Fruit fly (Drosophila melanogaster) whole organism, embryonic: Measurements from ENCODE around the gene Dbp73D.

ENCODE experiments used
- Asciz ChIP-seq: fragments of 200-800 bp; sonication (Bioruptor generic); optimal IDR thresholded peaks from 2 replicates; lab custom pipeline; 2017; ENCODE audit warnings: missing biosample characterization, mild to moderate bottlenecking, missing genetic modification characterization, missing genetic modification reagents
- CG11398 ChIP-seq: fragments of 200-800 bp; sonication (Bioruptor generic); optimal IDR thresholded peaks from 2 replicates; lab custom pipeline; 2016; ENCODE audit warnings: missing biosample characterization, missing genetic modification characterization
- CG11695 ChIP-seq: fragments of 200-800 bp; sonication (Bioruptor generic); IDR thresholded peaks from 3 replicates; pipeline ENCODE4 v1.3.6; 2022; ENCODE audit warnings: missing biosample characterization, missing genetic modification characterization
- CG14014 ChIP-seq: fragments of 200-800 bp; sonication (Bioruptor generic); IDR thresholded peaks from 2 replicates; pipeline ENCODE4 v1.3.6; 2022; ENCODE audit warnings: missing biosample characterization, missing genetic modification characterization
- CG15073 ChIP-seq: fragments of 200-800 bp; sonication (Bioruptor generic); optimal IDR thresholded peaks from 2 replicates; lab custom pipeline; 2016; ENCODE audit warnings: missing biosample characterization, missing genetic modification characterization
- CG1647 ChIP-seq: fragments of 200-800 bp; sonication (Bioruptor generic); optimal IDR thresholded peaks from 3 replicates; lab custom pipeline; 2016; ENCODE audit warnings: missing biosample characterization, missing genetic modification characterization
- CG16779 ChIP-seq: fragments of 200-800 bp; sonication (Bioruptor generic); IDR thresholded peaks from 2 replicates; pipeline ENCODE4 v1.3.6; 2022; ENCODE audit warnings: missing biosample characterization, missing genetic modification characterization
- CG16815 ChIP-seq: fragments of 200-800 bp; sonication (Bioruptor generic); optimal IDR thresholded peaks from 3 replicates; lab custom pipeline; 2017; ENCODE audit warnings: missing biosample characterization, mild to moderate bottlenecking, missing genetic modification characterization
- CG17385 ChIP-seq: fragments of 200-800 bp; sonication (Bioruptor generic); optimal IDR thresholded peaks from 3 replicates; lab custom pipeline; 2018; ENCODE audit warnings: missing biosample characterization, mild to moderate bottlenecking, missing genetic modification characterization
- CG1792 ChIP-seq: fragments of 200-800 bp; sonication (Bioruptor generic); optimal IDR thresholded peaks from 2 replicates; lab custom pipeline; 2016; ENCODE audit warnings: missing biosample characterization, missing genetic modification characterization
- CG18262 ChIP-seq: fragments of 200-800 bp; optimal IDR thresholded peaks from 3 replicates; lab custom pipeline; 2019; ENCODE audit warnings: missing biosample characterization, mild to moderate bottlenecking, missing genetic modification characterization, moderate library complexity
- CG2120 ChIP-seq: fragments of 200-800 bp; sonication (Bioruptor generic); optimal IDR thresholded peaks from 3 replicates; lab custom pipeline; 2016; ENCODE audit warnings: missing biosample characterization, missing genetic modification characterization
- CG2129 ChIP-seq: fragments of 200-800 bp; sonication (Bioruptor generic); IDR thresholded peaks from 2 replicates; pipeline ENCODE4 v1.3.6; 2022; ENCODE audit warnings: missing biosample characterization, missing genetic modification characterization; ENCODE audit not compliant: partially characterized antibody
- CG2678 ChIP-seq: fragments of 200-800 bp; sonication (Bioruptor generic); optimal IDR thresholded peaks from 3 replicates; lab custom pipeline; 2019; ENCODE audit warnings: missing biosample characterization, mild to moderate bottlenecking, missing genetic modification characterization, moderate library complexity
- CG4328 ChIP-seq: fragments of 200-800 bp; sonication (Bioruptor generic); optimal IDR thresholded peaks from 3 replicates; lab custom pipeline; 2017; ENCODE audit warnings: missing biosample characterization, missing genetic modification reagents, missing genetic modification characterization
- CG4404 ChIP-seq: fragments of 200-800 bp; sonication (Bioruptor generic); IDR thresholded peaks from 2 replicates; pipeline ENCODE4 v1.3.6; 2022; ENCODE audit warnings: missing biosample characterization, missing genetic modification characterization
- CG7271 ChIP-seq: fragments of 200-800 bp; sonication (Bioruptor generic); optimal IDR thresholded peaks from 2 replicates; lab custom pipeline; 2018; ENCODE audit warnings: missing biosample characterization, mild to moderate bottlenecking, missing genetic modification characterization, moderate library complexity
- CG8089 ChIP-seq: fragments of 200-800 bp; sonication (Bioruptor generic); optimal IDR thresholded peaks from 3 replicates; lab custom pipeline; 2016; ENCODE audit warnings: missing biosample characterization, missing genetic modification characterization
- CG8359 ChIP-seq: fragments of 200-800 bp; sonication (Bioruptor generic); optimal IDR thresholded peaks from 2 replicates; lab custom pipeline; 2017; ENCODE audit warnings: missing biosample characterization, mild to moderate bottlenecking, missing genetic modification characterization, borderline replicate concordance
- CTCF ChIP-seq: fragments of 200-800 bp; sonication (Bioruptor generic); optimal IDR thresholded peaks from 2 replicates; lab custom pipeline; 2017; ENCODE audit warnings: missing biosample characterization, mild to moderate bottlenecking, missing genetic modification characterization, moderate library complexity
- D ChIP-seq, 2 experiments: fragments of 200-800 bp in 1 of 2; fragments of >200 bp in 1 of 2; sonication (Bioruptor generic) in 1 of 2; optimal IDR thresholded peaks; 2 replicates in 1 of 2; 3 replicates in 1 of 2; lab custom pipeline; 2017; ENCODE audit warnings: mild to moderate bottlenecking in 1 of 2, missing biosample characterization in 1 of 2, missing genetic modification characterization in 1 of 2, missing genetic modification reagents in 1 of 2
- Dll ChIP-seq: fragments of 200-800 bp; sonication (Bioruptor generic); IDR thresholded peaks from 4 replicates; pipeline ENCODE4 v1.3.6; 2022; ENCODE audit warnings: missing biosample characterization, missing genetic modification characterization; ENCODE audit not compliant: partially characterized antibody
- E2f1 ChIP-seq: fragments of 200-800 bp; sonication (Bioruptor generic); IDR thresholded peaks from 2 replicates; pipeline ENCODE4 v1.3.6; 2022; ENCODE audit warnings: missing biosample characterization, missing genetic modification characterization
- ERR ChIP-seq: fragments of 200-800 bp; sonication (Bioruptor generic); optimal IDR thresholded peaks from 2 replicates; lab custom pipeline; 2016; ENCODE audit warnings: missing biosample characterization, missing genetic modification characterization
- Gug ChIP-seq: fragments of 200-800 bp; sonication (Bioruptor generic); IDR thresholded peaks from 4 replicates; pipeline ENCODE4 v1.3.6; 2022; ENCODE audit warnings: missing biosample characterization, missing genetic modification characterization
- Hr3 ChIP-seq: fragments of 200-800 bp; sonication (Bioruptor generic); optimal IDR thresholded peaks from 3 replicates; lab custom pipeline; 2016; ENCODE audit warnings: missing biosample characterization, missing genetic modification characterization
- Hr39 ChIP-seq: fragments of >200 bp; optimal IDR thresholded peaks from 2 replicates; lab custom pipeline; 2017
- Lpt ChIP-seq: fragments of >200 bp; optimal IDR thresholded peaks from 2 replicates; lab custom pipeline; 2018; ENCODE audit warnings: missing biosample characterization, missing genetic modification characterization
- Med ChIP-seq: fragments of 200-800 bp; sonication (Bioruptor generic); peaks from one replicate; lab custom pipeline; 2016; ENCODE audit warnings: missing biosample characterization, missing genetic modification characterization, mild to moderate bottlenecking, inconsistent platforms, moderate library complexity
- Pdp1 ChIP-seq, 2 experiments: fragments of 200-800 bp; sonication (Bioruptor generic); optimal IDR thresholded peaks; 3 replicates each; lab custom pipeline; 2016; ENCODE audit warnings: missing biosample characterization in 2 of 2, missing genetic modification characterization in 2 of 2, mild to moderate bottlenecking in 1 of 2, moderate library complexity in 1 of 2
- Ssrp ChIP-seq: fragments of 200-800 bp; sonication (Bioruptor generic); optimal IDR thresholded peaks from 2 replicates; lab custom pipeline; 2018; ENCODE audit warnings: missing biosample characterization, mild to moderate bottlenecking, missing genetic modification characterization, moderate library complexity
- Stat92E ChIP-seq, 3 experiments: fragments of >200 bp in 2 of 3; fragments of 200-800 bp in 1 of 3; sonication (Bioruptor generic) in 1 of 3; optimal IDR thresholded peaks; 2 replicates each; lab custom pipeline; 2017 to 2019; ENCODE audit warnings: missing biosample characterization in 3 of 3, missing genetic modification characterization in 3 of 3, mild to moderate bottlenecking in 1 of 3, moderate library complexity in 1 of 3
- ash1 ChIP-seq: fragments of 200-800 bp; sonication (Bioruptor generic); optimal IDR thresholded peaks from 2 replicates; lab custom pipeline; 2018; ENCODE audit warnings: missing biosample characterization, mild to moderate bottlenecking, missing genetic modification characterization
- bsh ChIP-seq, 2 experiments: fragments of 200-800 bp; sonication (Bioruptor generic); optimal IDR thresholded peaks; 2 replicates each; lab custom pipeline; 2017 to 2018; ENCODE audit warnings: mild to moderate bottlenecking in 2 of 2, missing biosample characterization in 2 of 2, missing genetic modification characterization in 2 of 2, moderate library complexity in 1 of 2
- chinmo ChIP-seq: fragments of 200-800 bp; sonication (Bioruptor generic); IDR thresholded peaks from 4 replicates; pipeline ENCODE4 v1.3.6; 2022; ENCODE audit warnings: missing biosample characterization, missing genetic modification characterization; ENCODE audit not compliant: partially characterized antibody
- chm ChIP-seq: fragments of 200-800 bp; sonication (Bioruptor generic); IDR thresholded peaks from 2 replicates; pipeline ENCODE4 v1.3.6; 2022; ENCODE audit warnings: missing biosample characterization, missing genetic modification characterization
- croc ChIP-seq: fragments of 200-800 bp; sonication (Bioruptor generic); conservative IDR thresholded peaks from 3 replicates; pipeline ENCODE4 v1.3.6; 2022; ENCODE audit warnings: missing biosample characterization, missing genetic modification characterization
- crol ChIP-seq: fragments of 200-800 bp; sonication (Bioruptor generic); IDR thresholded peaks from 2 replicates; pipeline ENCODE4 v1.3.6; 2022; ENCODE audit warnings: missing biosample characterization, missing genetic modification characterization
- danr ChIP-seq: fragments of 200-800 bp; sonication (Bioruptor generic); IDR thresholded peaks from 2 replicates; pipeline ENCODE4 v1.3.6; 2022; ENCODE audit warnings: missing biosample characterization, missing genetic modification characterization
- eve ChIP-seq, 2 experiments: fragments of >200 bp; optimal IDR thresholded peaks; 2 replicates each; lab custom pipeline; 2017; ENCODE audit warnings: missing biosample characterization in 2 of 2, missing genetic modification characterization in 2 of 2
- gfzf ChIP-seq: fragments of 200-800 bp; sonication (Bioruptor generic); optimal IDR thresholded peaks from 2 replicates; lab custom pipeline; 2016; ENCODE audit warnings: missing biosample characterization, mild to moderate bottlenecking, missing genetic modification characterization, moderate library complexity
- kay ChIP-seq: fragments of 200-800 bp; sonication (Bioruptor generic); optimal IDR thresholded peaks from 2 replicates; lab custom pipeline; 2016; ENCODE audit warnings: missing biosample characterization, missing genetic modification characterization
- mam ChIP-seq: fragments of 200-800 bp; sonication (Bioruptor generic); optimal IDR thresholded peaks from 3 replicates; lab custom pipeline; 2016; ENCODE audit warnings: missing biosample characterization, missing genetic modification characterization
- nerfin-1 ChIP-seq: fragments of 200-800 bp; sonication (Bioruptor generic); optimal IDR thresholded peaks from 3 replicates; lab custom pipeline; 2019; ENCODE audit warnings: missing biosample characterization, mild to moderate bottlenecking, missing genetic modification characterization, moderate library complexity
- peb ChIP-seq: fragments of 200-800 bp; sonication (Bioruptor generic); IDR thresholded peaks from 2 replicates; pipeline ENCODE4 v1.3.6; 2022; ENCODE audit warnings: missing biosample characterization, missing genetic modification characterization
- sd ChIP-seq: fragments of 200-800 bp; sonication (Bioruptor generic); optimal IDR thresholded peaks from 3 replicates; lab custom pipeline; 2018; ENCODE audit warnings: missing biosample characterization, mild to moderate bottlenecking, missing genetic modification characterization, moderate library complexity
- sens ChIP-seq: fragments of 200-800 bp; sonication (Bioruptor generic); peaks from one replicate; lab custom pipeline; 2016; ENCODE audit warnings: missing biosample characterization, missing genetic modification characterization
- so ChIP-seq: fragments of 200-800 bp; sonication (Bioruptor generic); IDR thresholded peaks from 3 replicates; pipeline ENCODE4 v1.3.6; 2022; ENCODE audit warnings: missing biosample characterization, missing genetic modification characterization
- wek ChIP-seq: fragments of 200-800 bp; sonication (Bioruptor generic); optimal IDR thresholded peaks from 3 replicates; lab custom pipeline; 2018; ENCODE audit warnings: missing biosample characterization, mild to moderate bottlenecking, missing genetic modification characterization, moderate library complexity
- yki ChIP-seq: fragments of >200 bp; optimal IDR thresholded peaks from 3 replicates; lab custom pipeline; 2018

The Dbp73D gene

dm6 chr3L:16699292-16700026 is 31.2 kb downstream of the Dbp73D start (continued):
- no peak for TF ChIP-seq CG2129
- TF ChIP-seq CG7271 (tag; lab: Kevin White, UChicago): no peak
- peak in 1 of 2 experiments; percentile 75 for TF ChIP-seq Pdp1 (GFP tag; optimal IDR thresholded peaks at IDR 0.05; lab: Kevin White, UChicago)
- peak; percentile 4 for TF ChIP-seq Asciz (GFP tag; lab: Kevin White, UChicago)
- no peak for TF ChIP-seq CG8359 (GFP tag; lab: Kevin White, UChicago)
- TF ChIP-seq CG2120 (GFP tag; lab: Kevin White, UChicago): no peak
- no peak for TF ChIP-seq danr
- TF ChIP-seq CG16815 (GFP tag; lab: Kevin White, UChicago): no peak
- TF ChIP-seq CG18262 (tag; lab: Kevin White, UChicago): no peak
- no peak for TF ChIP-seq croc (GFP tag; lab: Robert Waterston, UW)
- TF ChIP-seq CG16779 (GFP tag; lab: Robert Waterston, UW): no peak
- TF ChIP-seq eve (GFP tag; optimal IDR thresholded peaks at IDR 0.05; lab: Kevin White, UChicago): peak in 1 of 2 experiments; percentile 54
- peak; percentile 20 for TF ChIP-seq CG2678 (tag; lab: Kevin White, UChicago)
- TF ChIP-seq D (optimal IDR thresholded peaks at IDR 0.05; lab: Kevin White, UChicago): no peak
- TF ChIP-seq D (GFP tag; optimal IDR thresholded peaks at IDR 0.05; lab: Kevin White, UChicago): no peak
- TF ChIP-seq Dll (GFP tag; lab: Robert Waterston, UW): no peak
- TF ChIP-seq ERR (GFP tag; lab: Kevin White, UChicago): no peak
- TF ChIP-seq Stat92E (GFP tag; optimal IDR thresholded peaks at IDR 0.05; lab: Kevin White, UChicago): no peak
- no peak for TF ChIP-seq Hr39 (lab: Kevin White, UChicago)
- no peak for TF ChIP-seq CG4328 (GFP tag; lab: Kevin White, UChicago)
- no peak for TF ChIP-seq CG11695 (GFP tag; lab: Robert Waterston, UW)
- no peak for TF ChIP-seq ash1 (GFP tag; lab: Kevin White, UChicago)
- no peak for TF ChIP-seq CG8089 (GFP tag; lab: Kevin White, UChicago)
- TF ChIP-seq nerfin-1 (tag; lab: Kevin White, UChicago): no peak
- TF ChIP-seq Gug (GFP tag; lab: Robert Waterston, UW): no peak
- peak; percentile 29 for TF ChIP-seq wek
- no peak for TF ChIP-seq CG11398
- TF ChIP-seq E2f1 (GFP tag; lab: Robert Waterston, UW): no peak
- TF ChIP-seq bsh (GFP tag; optimal IDR thresholded peaks at IDR 0.05; lab: Kevin White, UChicago): no peak
- no peak for TF ChIP-seq Ssrp (tag; lab: Kevin White, UChicago)
- TF ChIP-seq Med (GFP tag; lab: Kevin White, UChicago): peak; percentile 71

DNA sequence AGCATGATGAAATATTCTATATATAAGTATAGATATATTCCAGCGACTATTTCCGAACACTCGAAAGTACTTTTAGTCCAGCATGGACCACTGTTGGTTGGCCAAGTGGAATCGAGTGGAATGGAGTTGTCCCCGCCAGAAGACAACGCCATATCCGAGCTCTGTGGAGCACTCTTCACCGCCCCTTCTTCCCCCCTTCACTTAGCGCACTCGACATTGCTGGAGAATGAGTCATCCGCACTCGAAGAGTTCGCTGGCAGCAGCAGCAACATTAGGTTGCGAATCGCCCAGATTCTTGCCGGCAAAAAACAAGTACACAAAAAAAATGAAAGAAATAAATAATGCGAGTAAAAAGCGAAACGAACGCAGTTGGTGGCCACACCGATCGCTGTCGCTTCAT is 32.5 kb downstream of the Dbp73D start:
- TF ChIP-seq CTCF (no peak), crol (GFP tag; lab: Robert Waterston, UW) (peak; percentile 59), chm (GFP tag; lab: Robert Waterston, UW) (no peak), sd (tag; lab: Kevin White, UChicago) (peak; percentile 94), CG4404 (GFP tag; lab: Robert Waterston, UW) (no peak), CG1792 (GFP tag; lab: Kevin White, UChicago) (no peak), sens (GFP tag; lab: Kevin White, UChicago) (no peak), so (GFP tag; lab: Robert Waterston, UW) (peak; percentile 18; the same call in 1 of the 3 replicates), peb (GFP tag; lab: Robert Waterston, UW) (no peak), kay (peak; percentile 22), CG15073 (GFP tag; lab: Kevin White, UChicago) (no peak), CG17385 (no peak), CG1647 (GFP tag; lab: Kevin White, UChicago) (no peak), Gug (GFP tag; lab: Robert Waterston, UW) (no peak), gfzf (GFP tag; lab: Kevin White, UChicago) (no peak), Lpt (no peak), mam (GFP tag; lab: Kevin White, UChicago) (no peak), chinmo (GFP tag; lab: Robert Waterston, UW) (0 out of 4 replicates have a peak, but pooled peaks have one; percentile 16), yki (lab: Kevin White, UChicago) (no peak), Hr3 (GFP tag; lab: Kevin White, UChicago) (no peak), CG14014 (GFP tag; lab: Robert Waterston, UW) (no peak)
- TF ChIP-seq, all 482 proteins: peak for 5
